Fruit fly (Drosophila melanogaster): ENCODE data around the gene CG7218.

CG7218 gene

dm6 chr3R:18169982-18170531, 5.9 kb upstream of the CG7218 start:
- TF ChIP-seq noc (tag; optimal IDR thresholded peaks at IDR 0.05), result no peak

- no peak for TF ChIP-seq noc (tag; optimal IDR thresholded peaks at IDR 0.05)
Observed at dm6 chr3R:18168929-18169350, 4.7 kb upstream of the CG7218 start.

- TF ChIP-seq noc (tag; optimal IDR thresholded peaks at IDR 0.05), result peak; percentile 53
Observed at dm6 chr3R:18168398-18168797, 4.2 kb upstream of the CG7218 start.

DNA sequence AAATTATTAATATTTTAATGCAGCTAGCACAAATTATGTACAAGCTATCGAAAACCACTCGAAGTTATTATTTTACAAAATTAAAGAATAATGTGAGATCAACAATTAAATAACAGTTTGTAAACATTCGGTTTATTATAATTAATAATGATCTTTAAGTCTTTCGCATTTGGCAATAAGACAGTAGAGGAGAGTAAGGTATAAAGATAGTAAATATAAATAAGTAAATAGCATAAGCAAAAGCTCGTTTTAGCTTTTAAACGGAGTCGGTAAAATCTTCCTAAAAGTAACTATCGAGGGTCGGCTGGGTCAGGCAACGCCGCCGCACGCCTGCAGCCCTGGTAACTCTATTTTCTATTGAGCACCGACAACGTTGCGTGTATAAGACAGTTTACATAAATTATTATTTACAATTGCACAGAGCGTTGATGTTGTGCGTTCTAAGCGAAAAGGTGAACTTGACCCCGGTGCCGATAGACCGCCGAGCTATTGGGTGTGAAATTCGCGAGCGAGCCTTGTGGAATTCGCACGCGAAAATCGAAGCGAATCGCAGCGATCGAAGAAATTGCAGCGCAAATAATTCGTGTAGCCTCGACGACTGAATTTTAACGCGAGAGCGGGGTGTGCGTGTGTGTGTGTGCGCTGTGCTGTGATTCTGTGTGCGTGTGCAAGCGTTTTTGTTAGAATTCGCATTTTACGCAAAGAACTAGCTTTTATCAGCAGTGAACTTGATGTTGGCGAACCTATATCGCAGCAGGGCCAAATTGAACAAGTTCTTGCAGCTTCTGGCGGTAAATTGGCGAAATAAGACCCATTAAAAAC, 3.4 kb upstream of the CG7218 start, which contains the start of gene wrd:
TSS of gene wrd (plus strand) at position 342 of the 822 bp plus-strand sequence.
- no peak for TF ChIP-seq noc (tag; optimal IDR thresholded peaks at IDR 0.05)

- TF ChIP-seq noc (tag; optimal IDR thresholded peaks at IDR 0.05), result no peak
Observed at dm6 chr3R:18167173-18167415, 2.9 kb upstream of the CG7218 start, which contains the start of the genes CG7215 and Prx5. Gene CG7215 (minus strand): TSS chr3R:18167273. Gene Prx5 (minus strand): TSS chr3R:18167273.

- peak; percentile 30 for TF ChIP-seq noc (tag; optimal IDR thresholded peaks at IDR 0.05)
Observed at dm6 chr3R:18166261-18166720, 2.1 kb upstream of the CG7218 start.

DNA sequence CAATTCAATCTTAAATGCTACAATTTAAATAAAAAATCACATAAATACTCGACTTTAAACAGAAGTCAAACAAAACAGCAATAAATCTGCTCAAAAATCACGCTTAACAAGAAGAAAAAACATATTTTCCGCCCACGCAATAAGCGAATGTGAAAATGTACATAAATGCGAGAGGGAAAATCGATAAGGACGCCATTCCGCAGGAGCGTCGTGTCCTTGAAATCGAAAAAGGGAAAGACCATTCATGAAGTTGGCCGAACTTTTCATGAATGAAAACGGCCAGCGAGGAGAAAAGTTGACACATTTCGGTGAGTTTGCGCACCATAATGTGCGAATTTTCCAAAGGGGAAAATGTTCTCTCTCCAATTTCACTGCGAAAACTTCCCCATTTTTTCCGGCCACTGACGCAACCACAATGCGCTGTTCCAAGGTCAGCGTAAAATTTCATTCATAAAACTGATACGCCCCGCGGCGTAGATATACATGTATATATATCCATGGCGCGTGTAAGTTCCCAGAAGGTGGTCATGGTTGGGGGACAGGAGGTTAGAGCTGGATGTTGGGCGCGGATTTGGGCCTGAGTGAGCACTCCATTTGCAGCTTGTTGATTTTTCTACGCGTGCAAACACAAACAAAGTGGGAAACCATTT, 3.9 kb downstream of the CG7218 start:
- no peak for TF ChIP-seq noc (tag; optimal IDR thresholded peaks at IDR 0.05)

dm6 chr3R:18158401-18158800, 5.8 kb downstream of the CG7218 start, which contains the start of gene CG14315:
Gene CG14315 (plus strand): TSS chr3R:18158701.
- TF ChIP-seq noc (tag; optimal IDR thresholded peaks at IDR 0.05), result no peak

DNA sequence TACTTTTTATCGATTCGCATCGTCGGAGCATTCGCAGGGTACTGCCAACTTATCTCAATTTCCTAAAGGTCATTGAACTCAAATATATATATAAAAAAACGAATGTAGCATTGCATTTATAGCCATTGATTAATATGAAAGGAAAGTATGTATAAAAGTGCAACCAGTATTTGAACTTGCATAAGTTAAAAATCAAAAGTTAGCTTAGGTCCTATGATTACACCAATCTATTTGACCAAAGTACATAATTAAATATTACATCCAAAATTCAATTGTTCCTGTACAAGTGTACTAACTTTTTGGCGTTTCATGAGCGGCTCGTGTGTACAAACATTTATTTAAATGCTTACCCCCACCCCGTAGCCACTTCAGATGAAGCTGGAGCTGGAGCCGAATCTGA, 6.7 kb downstream of the CG7218 start:
- TF ChIP-seq noc (tag; optimal IDR thresholded peaks at IDR 0.05), result no peak

dm6 chr3R:18156608-18157007, 7.6 kb downstream of the CG7218 start:
- TF ChIP-seq noc (tag; optimal IDR thresholded peaks at IDR 0.05), result no peak

- TF ChIP-seq noc (tag; optimal IDR thresholded peaks at IDR 0.05), result no peak
Observed at dm6 chr3R:18153698-18154097, 10.5 kb downstream of the CG7218 start.

DNA sequence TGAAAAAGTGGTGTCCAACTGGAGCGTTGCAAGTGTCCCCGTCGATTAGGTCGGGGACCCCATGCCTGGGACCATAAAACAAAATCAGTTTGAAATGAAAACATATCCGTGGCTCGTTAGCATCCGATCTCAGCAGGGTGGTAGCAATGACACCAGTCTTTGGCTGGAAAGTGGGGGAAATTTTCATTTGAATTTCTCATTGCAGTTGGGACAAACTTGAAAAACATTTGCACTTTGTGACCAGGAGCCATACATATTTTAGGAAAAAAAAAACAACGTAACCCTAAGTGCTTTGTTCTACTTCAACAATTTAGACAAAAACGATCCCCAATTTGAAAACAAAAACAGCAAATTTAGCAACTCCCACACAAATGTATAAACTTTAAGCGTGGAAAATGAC, 12.4 kb downstream of the CG7218 start, which contains the start of gene CG14316:
TSS of gene CG14316 (plus strand) at position 301 of the 400 bp plus-strand sequence.
- TF ChIP-seq noc (tag; optimal IDR thresholded peaks at IDR 0.05), result no peak

DNA sequence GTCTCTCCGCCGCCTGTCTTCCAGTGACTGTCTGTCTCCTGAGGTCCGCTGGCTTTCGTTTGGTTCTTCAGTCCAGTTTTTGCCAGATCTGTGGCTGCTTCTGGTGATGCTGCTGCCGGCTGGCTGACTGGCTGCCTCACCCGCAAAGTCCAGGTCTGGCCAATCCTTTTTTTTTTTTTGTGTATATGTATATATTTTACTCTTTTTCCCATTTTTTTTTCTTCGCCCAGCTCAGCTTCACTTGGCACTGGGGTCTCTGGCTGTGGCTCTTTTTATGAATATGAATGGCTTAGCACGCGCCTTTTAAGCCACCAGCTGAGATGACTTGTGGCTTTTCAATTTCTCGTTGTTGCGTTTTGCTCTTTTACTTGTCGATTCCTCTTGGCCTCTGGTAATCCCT, 17.6 kb downstream of the CG7218 start:
- no peak for TF ChIP-seq noc (tag; optimal IDR thresholded peaks at IDR 0.05)

dm6 chr3R:18144853-18145252, 19.3 kb downstream of the CG7218 start:
- no peak for TF ChIP-seq noc (tag; optimal IDR thresholded peaks at IDR 0.05)

DNA sequence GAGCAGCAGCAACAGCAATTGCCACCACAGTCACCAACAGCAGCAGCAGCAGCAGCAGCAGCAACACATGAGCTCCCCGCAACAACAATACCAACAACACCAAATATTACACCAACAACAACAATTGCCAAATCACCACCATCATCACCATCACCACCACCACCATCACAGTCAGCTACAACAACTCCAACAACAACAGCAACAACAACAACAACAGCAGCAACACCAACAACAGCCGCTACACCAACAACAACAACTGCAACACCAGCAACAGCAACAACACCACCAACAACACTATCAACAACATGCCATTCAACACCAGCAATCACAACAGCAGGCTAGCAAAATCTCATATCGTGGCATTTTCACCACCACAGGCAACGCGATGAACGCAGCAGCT, 33.5 kb downstream of the CG7218 start:
- TF ChIP-seq noc (tag; optimal IDR thresholded peaks at IDR 0.05), result no peak

- peak; percentile 73 for TF ChIP-seq noc (tag; optimal IDR thresholded peaks at IDR 0.05)
Observed at dm6 chr3R:18125023-18125630, 39.1 kb downstream of the CG7218 start.

All from whole organism, larva.